Worm (Caenorhabditis elegans) whole organism, early embryonic: ENCODE measurements around the gene nuc-1.

Experiments used
- B0310.2 ChIP-seq: sonication (generic microtip); optimal IDR thresholded peaks from 2 replicates; lab custom pipeline; 2016; ENCODE audit warnings: mild to moderate bottlenecking, missing genetic modification characterization, missing compliant biosample characterization
- F13C5.2 ChIP-seq: sonication (generic microtip); optimal IDR thresholded peaks from 2 replicates; lab custom pipeline; 2017; ENCODE audit warnings: mild to moderate bottlenecking, missing genetic modification characterization, inconsistent platforms, missing compliant biosample characterization
- aly-1 ChIP-seq: sonication (generic microtip); optimal IDR thresholded peaks from 2 replicates; lab custom pipeline; 2016; ENCODE audit warnings: missing genetic modification characterization, missing compliant biosample characterization
- ama-1 ChIP-seq: fragments of 150-350 bp; optimal IDR thresholded peaks from 2 replicates; lab custom pipeline; 2014
- ceh-13 ChIP-seq: fragments of 200-800 bp; sonication (Bioruptor generic); optimal IDR thresholded peaks from 2 replicates; lab custom pipeline; 2018; ENCODE audit warnings: mild to moderate bottlenecking, missing genetic modification characterization, missing compliant biosample characterization
- ceh-36 ChIP-seq: sonication (generic microtip); optimal IDR thresholded peaks from 2 replicates; lab custom pipeline; 2016; ENCODE audit warnings: missing genetic modification characterization, inconsistent platforms, missing compliant biosample characterization
- ets-7 ChIP-seq: sonication (generic microtip); optimal IDR thresholded peaks from 2 replicates; lab custom pipeline; 2016; ENCODE audit warnings: missing genotype, missing genetic modification characterization, missing compliant biosample characterization
- flt-1 ChIP-seq: fragments of 200-800 bp; sonication (Bioruptor generic); IDR thresholded peaks from 2 replicates; pipeline ENCODE4 v1.3.6; 2022; ENCODE audit warnings: missing genetic modification characterization, missing compliant biosample characterization
- hnd-1 ChIP-seq: sonication (generic microtip); optimal IDR thresholded peaks from 2 replicates; lab custom pipeline; 2016; ENCODE audit warnings: missing genetic modification characterization, missing compliant biosample characterization
- tbx-11 ChIP-seq: fragments of 200-800 bp; sonication (Bioruptor generic); IDR thresholded peaks from 2 replicates; pipeline ENCODE4 v1.3.6; 2022; ENCODE audit warnings: missing genetic modification characterization, missing compliant biosample characterization
- tra-4 ChIP-seq: sonication (generic microtip); optimal IDR thresholded peaks from 2 replicates; lab custom pipeline; 2017; ENCODE audit warnings: missing genetic modification characterization, missing compliant biosample characterization

DNA sequence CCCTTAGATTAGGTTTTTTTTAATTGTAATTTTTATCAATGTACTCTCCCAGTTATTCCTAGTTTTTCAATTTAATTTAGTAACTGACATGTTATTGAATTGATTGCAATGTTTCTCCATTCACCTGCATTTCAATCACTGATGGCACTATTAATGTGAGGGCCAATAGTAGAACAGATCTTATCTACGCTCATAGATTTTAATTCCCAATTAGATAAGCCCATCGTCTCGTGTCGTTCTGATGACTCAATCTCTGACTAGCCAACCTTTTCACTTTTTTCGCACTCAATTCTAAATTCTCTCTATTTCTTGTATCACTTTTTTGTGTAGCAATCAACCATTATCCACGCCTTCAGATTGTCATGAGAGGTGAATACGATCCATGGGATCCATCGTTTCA, 27.2 kb upstream of the nuc-1 start:
- TF ChIP-seq ama-1 (lab: Kevin White, UChicago) (no peak), ceh-36 (no peak), tbx-11 (no peak), ets-7 (tag; lab: Kevin White, UChicago) (no peak), B0310.2 (tag; lab: Kevin White, UChicago) (no peak), aly-1 (tag; lab: Kevin White, UChicago) (no peak), tra-4 (tag; lab: Kevin White, UChicago) (no peak), ceh-13 (GFP tag; lab: Kevin White, UChicago) (no peak), F13C5.2 (tag; lab: Kevin White, UChicago) (no peak), flt-1 (no peak), hnd-1 (tag; lab: Kevin White, UChicago) (no peak)
